ENCODE assay signal across 2 worm cellular contexts in genomic region chrV:14366487-14366962, ce11.
A peak's percentile ranks its signal among the peaks of the same experiment; 100 is the strongest.
TF ChIP-seq lines count a peak whose summit lies in the region.

No protein-coding gene starts in this region.

TF ChIP-seq in whole organism, L2 larva, 48 proteins besides CTCF, POLR2A, EP300 and RAD21 (continued from another document):
- TF ChIP-seq ama-1 (optimal IDR thresholded peaks at IDR 0.05; lab: Kevin White, UChicago), result no peak
- no peak for TF ChIP-seq elt-1 (tag; optimal IDR thresholded peaks at IDR 0.05; lab: Kevin White, UChicago)
- peak; percentile 46 for TF ChIP-seq blmp-1 (tag; optimal IDR thresholded peaks at IDR 0.05; lab: Kevin White, UChicago; ENCODE audit: insufficient read depth)
- peak; percentile 88 for TF ChIP-seq unc-55 (GFP tag; optimal IDR thresholded peaks at IDR 0.05; lab: Kevin White, UChicago)

TF ChIP-seq in whole organism, L4 larva, 104 proteins besides CTCF, POLR2A, EP300 and RAD21 (continued from another document):
- TF ChIP-seq ceh-82 (tag; optimal IDR thresholded peaks at IDR 0.05; lab: Kevin White, UChicago) (no peak), daf-8 (GFP tag; IDR thresholded peaks at IDR 0.05; lab: Robert Waterston, UW) (no peak), aly-2 (tag; optimal IDR thresholded peaks at IDR 0.05; lab: Kevin White, UChicago) (no peak), egl-43 (GFP tag; IDR thresholded peaks at IDR 0.05; lab: Robert Waterston, UW) (peak; percentile 80), hlh-30 (tag; optimal IDR thresholded peaks at IDR 0.05; lab: Kevin White, UChicago; ENCODE audit: insufficient read depth) (peak; percentile 91), lin-38 (GFP tag; IDR thresholded peaks at IDR 0.05; lab: Robert Waterston, UW) (peak; percentile 55), ces-1 (GFP tag; optimal IDR thresholded peaks at IDR 0.05; lab: Kevin White, UChicago) (peak; percentile 22), lsy-2 (tag; optimal IDR thresholded peaks at IDR 0.05; lab: Kevin White, UChicago) (peak; percentile 65 to 79), ama-1 (optimal IDR thresholded peaks at IDR 0.05; lab: Kevin White, UChicago) (no peak), nhr-237 (tag; optimal IDR thresholded peaks at IDR 0.05; lab: Kevin White, UChicago) (no peak), nhr-11 (tag; optimal IDR thresholded peaks at IDR 0.05; lab: Kevin White, UChicago) (peak; percentile 64), fkh-10 (GFP tag; optimal IDR thresholded peaks at IDR 0.05; lab: Kevin White, UChicago) (peak; percentile 52), egl-27 (tag; optimal IDR thresholded peaks at IDR 0.05; lab: Kevin White, UChicago) (peak; percentile 58), F37D6.2 (tag; optimal IDR thresholded peaks at IDR 0.05; lab: Kevin White, UChicago) (peak; percentile 87), F26F4.8 (GFP tag; conservative IDR thresholded peaks at IDR 0.05; lab: Robert Waterston, UW) (no peak), nhr-48 (tag; optimal IDR thresholded peaks at IDR 0.05; lab: Kevin White, UChicago) (peak; percentile 87), tra-1 (GFP tag; IDR thresholded peaks at IDR 0.05; lab: Robert Waterston, UW) (0 out of 2 replicates have a peak, but pooled peaks have one; percentile 46), saeg-2 (GFP tag; IDR thresholded peaks at IDR 0.05; lab: Robert Waterston, UW) (0 out of 2 replicates have a peak, but pooled peaks have one; percentile 80), nhr-28 (tag; optimal IDR thresholded peaks at IDR 0.05; lab: Kevin White, UChicago) (peak; percentile 78), nhr-10 (tag; optimal IDR thresholded peaks at IDR 0.05; lab: Kevin White, UChicago) (peak; percentile 81), attf-4 (tag; optimal IDR thresholded peaks at IDR 0.05; lab: Kevin White, UChicago) (peak; percentile 45), zfp-2 (tag; optimal IDR thresholded peaks at IDR 0.05; lab: Kevin White, UChicago) (no peak), dmd-8 (GFP tag; IDR thresholded peaks at IDR 0.05; lab: Robert Waterston, UW) (no peak), ctbp-1 (GFP tag; IDR thresholded peaks at IDR 0.05; lab: Robert Waterston, UW) (peak; percentile 90), Y105C5A.15 (GFP tag; IDR thresholded peaks at IDR 0.05; lab: Robert Waterston, UW) (no peak), mdl-1 (tag; optimal IDR thresholded peaks at IDR 0.05; lab: Kevin White, UChicago) (peak; percentile 87 to 92), mep-1 (tag; optimal IDR thresholded peaks at IDR 0.05; lab: Kevin White, UChicago) (peak; percentile 81), lin-13 (GFP tag; optimal IDR thresholded peaks at IDR 0.05; lab: Kevin White, UChicago) (peak; percentile 33), ceh-44 (GFP tag; IDR thresholded peaks at IDR 0.05; lab: Robert Waterston, UW) (peak; percentile 21; the same call in 1 of the 2 replicates), Y48G9A.11 (GFP tag; IDR thresholded peaks at IDR 0.05; lab: Robert Waterston, UW) (no peak), ceh-20 (GFP tag; IDR thresholded peaks at IDR 0.05; lab: Robert Waterston, UW) (peak; percentile 66; the same call in 1 of the 2 replicates), ceh-32 (tag; optimal IDR thresholded peaks at IDR 0.05; lab: Kevin White, UChicago; ENCODE audit: poor library complexity) (peak; percentile 65), ZK337.2 (GFP tag; IDR thresholded peaks at IDR 0.05; lab: Robert Waterston, UW) (no peak), mxl-2 (GFP tag; conservative IDR thresholded peaks at IDR 0.05; lab: Robert Waterston, UW) (no peak), hmg-1.1 (GFP tag; IDR thresholded peaks at IDR 0.05; lab: Robert Waterston, UW) (peak; percentile 92), nhr-25 (tag; optimal IDR thresholded peaks at IDR 0.05; lab: Kevin White, UChicago; ENCODE audit: borderline replicate concordance, insufficient read depth) (peak; percentile 22), T26A8.4 (GFP tag; IDR thresholded peaks at IDR 0.05; lab: Robert Waterston, UW) (0 out of 2 replicates have a peak, but pooled peaks have one; percentile 66), mes-2 (tag; optimal IDR thresholded peaks at IDR 0.05; lab: Kevin White, UChicago; ENCODE audit: poor library complexity, severe bottlenecking) (peak; percentile 56), zip-2 (tag; optimal IDR thresholded peaks at IDR 0.05; lab: Kevin White, UChicago) (peak; percentile 6), lin-15B (tag; optimal IDR thresholded peaks at IDR 0.05; lab: Kevin White, UChicago) (no peak), vab-7 (GFP tag; IDR thresholded peaks at IDR 0.05; lab: Robert Waterston, UW) (peak; percentile 34; the same call in 1 of the 2 replicates), lin-39 (tag; optimal IDR thresholded peaks at IDR 0.05; lab: Kevin White, UChicago) (no peak), php-3 (GFP tag; IDR thresholded peaks at IDR 0.05; lab: Robert Waterston, UW) (peak; percentile 68; the same call in 1 of the 2 replicates), nhr-6 (tag; optimal IDR thresholded peaks at IDR 0.05; lab: Kevin White, UChicago) (peak; percentile 27), unc-62 (GFP tag; optimal IDR thresholded peaks at IDR 0.05 in 1 of 2; lab: Kevin White, UChicago) (peak in 1 of 2 experiments; percentile 52), unc-62 (tag; optimal IDR thresholded peaks at IDR 0.05; lab: Kevin White, UChicago) (no peak), mdt-29 (GFP tag; IDR thresholded peaks at IDR 0.05; lab: Robert Waterston, UW) (no peak), hlh-11 (tag; optimal IDR thresholded peaks at IDR 0.05; lab: Kevin White, UChicago) (peak; percentile 96), zfp-3 (GFP tag; conservative IDR thresholded peaks at IDR 0.05; lab: Robert Waterston, UW) (no peak), madf-9 (GFP tag; conservative IDR thresholded peaks at IDR 0.05; lab: Robert Waterston, UW) (peak; percentile 99), Y5F2A.4 (GFP tag; optimal IDR thresholded peaks at IDR 0.05; lab: Kevin White, UChicago) (no peak)
TF ChIP-seq in whole organism, L4 larva: peak in this region for 52.
